Worm (Caenorhabditis elegans) whole organism, L2 larva: ENCODE data around the gene adh-5.

Source experiments
- F13H6.1 ChIP-seq: sonication (generic microtip); optimal IDR thresholded peaks from 2 replicates; lab custom pipeline; 2016; ENCODE audit warnings: missing genetic modification characterization, missing compliant biosample characterization
- ama-1 ChIP-seq: fragments of 150-350 bp; optimal IDR thresholded peaks from 2 replicates; lab custom pipeline; 2018; ENCODE audit warnings: inconsistent platforms
- ceh-82 ChIP-seq: fragments of 150-350 bp; optimal IDR thresholded peaks from 2 replicates; lab custom pipeline; 2014; ENCODE audit warnings: missing biosample characterization, missing genetic modification characterization
- lin-11 ChIP-seq: fragments of 150-350 bp; sonication (generic microtip); optimal IDR thresholded peaks from 2 replicates; lab custom pipeline; 2014; ENCODE audit warnings: missing biosample characterization, missing genetic modification characterization, inconsistent platforms, mixed read lengths

DNA sequence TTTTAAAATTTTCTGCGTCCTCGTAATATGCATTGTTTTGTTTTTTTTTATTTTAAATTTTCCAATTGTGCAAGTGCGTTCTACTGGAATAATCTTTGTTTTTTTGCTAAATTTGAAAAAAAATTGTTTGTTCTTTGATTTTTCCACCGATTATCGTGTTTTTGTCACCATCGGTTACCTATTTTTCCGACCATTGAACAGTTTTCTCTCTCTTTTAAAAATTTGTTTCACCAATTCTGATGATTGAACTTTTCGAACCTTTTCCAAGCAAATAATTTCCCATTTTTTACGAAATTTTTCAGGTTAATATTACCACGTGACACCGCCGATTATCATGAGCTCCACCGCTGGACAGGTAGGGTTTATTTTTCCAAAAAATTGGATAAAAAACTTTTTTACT, at the start of gene adh-5:
- TF ChIP-seq ceh-82 (tag; lab: Kevin White, UChicago): no peak
- TF ChIP-seq ama-1: no peak
- no peak for TF ChIP-seq lin-11 (tag; lab: Kevin White, UChicago)
- TF ChIP-seq F13H6.1 (tag; lab: Kevin White, UChicago): no peak
